Worm (Caenorhabditis elegans) whole organism, L4 larva: ENCODE measurements around the gene sre-5.

Experiments used
- F44E2.7 ChIP-seq: fragments of 200-800 bp; sonication (Bioruptor generic); IDR thresholded peaks from 2 replicates; pipeline ENCODE4 v2.1.2; 2022; ENCODE audit warnings: missing genetic modification characterization, missing compliant biosample characterization
- F49E8.2 ChIP-seq: sonication (generic microtip); optimal IDR thresholded peaks from 2 replicates; lab custom pipeline; 2016; ENCODE audit warnings: missing compliant biosample characterization, mild to moderate bottlenecking, missing genetic modification characterization, borderline replicate concordance
- Y5F2A.4 ChIP-seq: fragments of 200-800 bp; sonication (Bioruptor generic); optimal IDR thresholded peaks from 2 replicates; lab custom pipeline; 2018; ENCODE audit warnings: mild to moderate bottlenecking, missing genetic modification characterization, missing compliant biosample characterization
- Y75B8A.6 ChIP-seq: fragments of 200-800 bp; sonication (Bioruptor generic); IDR thresholded peaks from 2 replicates; pipeline ENCODE4 v1.3.6; 2022; ENCODE audit warnings: missing genetic modification reagents, missing genetic modification characterization, missing compliant biosample characterization
- aha-1 ChIP-seq: fragments of 150-350 bp; peaks from one replicate; lab custom pipeline; 2014; ENCODE audit warnings: missing biosample characterization, missing genetic modification characterization
- ama-1 ChIP-seq: fragments of 150-350 bp; optimal IDR thresholded peaks from 2 replicates; lab custom pipeline; 2014; ENCODE audit warnings: inconsistent platforms, mixed read lengths
- ceh-32 ChIP-seq: sonication (generic microtip); optimal IDR thresholded peaks from 2 replicates; lab custom pipeline; 2016; ENCODE audit warnings: mild to moderate bottlenecking, missing genetic modification characterization, missing compliant biosample characterization; ENCODE audit not compliant: poor library complexity
- ceh-82 ChIP-seq: sonication (generic microtip); optimal IDR thresholded peaks from 2 replicates; lab custom pipeline; 2017; ENCODE audit warnings: missing biosample characterization, missing genetic modification characterization
- daf-12 ChIP-seq: fragments of 150-350 bp; optimal IDR thresholded peaks from 2 replicates; lab custom pipeline; 2014; ENCODE audit warnings: missing biosample characterization, missing genetic modification reagents, missing genetic modification characterization
- daf-16 ChIP-seq, 3 experiments: sonication (generic microtip); optimal IDR thresholded peaks; 2 replicates each; lab custom pipeline; 2016 to 2017; ENCODE audit warnings: missing genetic modification characterization in 3 of 3, missing genetic modification reagents in 3 of 3, mild to moderate bottlenecking in 2 of 3, missing compliant biosample characterization in 2 of 3, missing biosample characterization in 1 of 3, moderate library complexity in 1 of 3
- dmd-6 ChIP-seq: fragments of 200-800 bp; sonication (Bioruptor generic); IDR thresholded peaks from 2 replicates; pipeline ENCODE4 v1.3.6; 2022; ENCODE audit warnings: missing genetic modification reagents, missing genetic modification characterization, missing compliant biosample characterization
- dmd-8 ChIP-seq: fragments of 200-800 bp; sonication (Bioruptor generic); IDR thresholded peaks from 2 replicates; pipeline ENCODE4 v1.3.6; 2022; ENCODE audit warnings: missing genetic modification characterization, missing compliant biosample characterization
- dpl-1 ChIP-seq: fragments of 150-350 bp; optimal IDR thresholded peaks from 2 replicates; lab custom pipeline; 2014; ENCODE audit warnings: missing biosample characterization, missing genetic modification reagents, missing genetic modification characterization
- duxl-1 ChIP-seq: sonication (generic microtip); optimal IDR thresholded peaks from 2 replicates; lab custom pipeline; 2016; ENCODE audit warnings: mild to moderate bottlenecking, missing genetic modification characterization, moderate library complexity, missing compliant biosample characterization; ENCODE audit not compliant: poor library complexity
- fkh-10 ChIP-seq: fragments of 150-350 bp; optimal IDR thresholded peaks from 2 replicates; lab custom pipeline; 2014; ENCODE audit warnings: missing biosample characterization, missing genetic modification reagents, missing genetic modification characterization
- hlh-11 ChIP-seq: fragments of 200-800 bp; sonication (Bioruptor generic); optimal IDR thresholded peaks from 2 replicates; lab custom pipeline; 2018; ENCODE audit warnings: mild to moderate bottlenecking, missing genetic modification characterization, missing compliant biosample characterization
- hlh-30 ChIP-seq: sonication (generic microtip); optimal IDR thresholded peaks from 2 replicates; lab custom pipeline; 2017; ENCODE audit warnings: antibody characterized with exemption, mild to moderate bottlenecking, missing genetic modification characterization, missing compliant biosample characterization; ENCODE audit not compliant: insufficient read depth
- hmg-1.1 ChIP-seq: fragments of 200-800 bp; sonication (Bioruptor generic); IDR thresholded peaks from 2 replicates; pipeline ENCODE4 v1.3.6; 2022; ENCODE audit warnings: missing genetic modification reagents, missing genetic modification characterization, missing compliant biosample characterization
- lim-7 ChIP-seq: fragments of 200-800 bp; sonication (Bioruptor generic); IDR thresholded peaks from 2 replicates; pipeline ENCODE4 v1.3.6; 2022; ENCODE audit warnings: missing genetic modification characterization, missing compliant biosample characterization
- lin-1 ChIP-seq: fragments of 200-800 bp; sonication (Bioruptor generic); IDR thresholded peaks from 2 replicates; pipeline ENCODE4 v1.3.6; 2022; ENCODE audit warnings: missing genetic modification reagents, missing genetic modification characterization, missing compliant biosample characterization
- lin-15B ChIP-seq: fragments of 150-350 bp; sonication (generic microtip); optimal IDR thresholded peaks from 3 replicates; lab custom pipeline; 2014; ENCODE audit warnings: missing biosample characterization, missing genetic modification characterization
- lin-38 ChIP-seq: fragments of 200-800 bp; sonication (Bioruptor generic); IDR thresholded peaks from 2 replicates; pipeline ENCODE4 v1.3.6; 2022; ENCODE audit warnings: missing genetic modification reagents, missing genetic modification characterization, missing compliant biosample characterization
- lin-39 ChIP-seq: fragments of 150-350 bp; optimal IDR thresholded peaks from 2 replicates; lab custom pipeline; 2014; ENCODE audit warnings: missing biosample characterization, missing genetic modification reagents, missing genetic modification characterization
- lsy-2 ChIP-seq, 2 experiments: fragments of 150-350 bp in 1 of 2; sonication (generic microtip) in 1 of 2; optimal IDR thresholded peaks; 2 replicates each; lab custom pipeline; 2014 to 2017; ENCODE audit warnings: missing biosample characterization in 2 of 2, missing genetic modification characterization in 2 of 2
- madf-5 ChIP-seq, 2 experiments: fragments of 200-800 bp; sonication (Bioruptor generic); IDR thresholded peaks; 2 replicates each; pipeline ENCODE4 v1.3.6; 2022; ENCODE audit warnings: missing compliant biosample characterization in 2 of 2, missing genetic modification characterization in 2 of 2
- mes-2 ChIP-seq: sonication (generic microtip); optimal IDR thresholded peaks from 2 replicates; lab custom pipeline; 2016; ENCODE audit warnings: missing genotype, mild to moderate bottlenecking, missing genetic modification characterization, missing compliant biosample characterization; ENCODE audit not compliant: poor library complexity, severe bottlenecking
- mxl-2 ChIP-seq: fragments of 200-800 bp; sonication (Bioruptor generic); conservative IDR thresholded peaks from 2 replicates; pipeline ENCODE4 v1.3.6; 2022; ENCODE audit warnings: missing genetic modification reagents, missing genetic modification characterization, missing compliant biosample characterization
- mxl-3 ChIP-seq: fragments of 200-800 bp; sonication (Bioruptor generic); optimal IDR thresholded peaks from 2 replicates; lab custom pipeline; 2018; ENCODE audit warnings: mild to moderate bottlenecking, missing genetic modification characterization, missing compliant biosample characterization
- nhr-237 ChIP-seq: sonication (generic microtip); optimal IDR thresholded peaks from 2 replicates; lab custom pipeline; 2017; ENCODE audit warnings: missing biosample characterization, missing genetic modification characterization
- nhr-25 ChIP-seq: sonication (generic microtip); optimal IDR thresholded peaks from 2 replicates; lab custom pipeline; 2017; ENCODE audit warnings: missing genetic modification characterization, mild to moderate bottlenecking, missing compliant biosample characterization, antibody characterized with exemption, moderate library complexity, borderline replicate concordance; ENCODE audit not compliant: insufficient read depth
- nhr-41 ChIP-seq: fragments of 200-800 bp; sonication (Bioruptor generic); IDR thresholded peaks from 2 replicates; pipeline ENCODE4 v1.3.6; 2022; ENCODE audit warnings: missing genetic modification reagents, missing genetic modification characterization, missing compliant biosample characterization
- nhr-42 ChIP-seq: fragments of 200-800 bp; sonication (Bioruptor generic); IDR thresholded peaks from 2 replicates; pipeline ENCODE4 v1.3.6; 2022; ENCODE audit warnings: missing genetic modification characterization, missing compliant biosample characterization
- nhr-76 ChIP-seq: fragments of 150-350 bp; optimal IDR thresholded peaks from 2 replicates; lab custom pipeline; 2014; ENCODE audit warnings: missing biosample characterization, missing genetic modification characterization
- pha-4 ChIP-seq, 2 experiments: fragments of 150-350 bp in 1 of 2; fragments of 200-800 bp in 1 of 2; sonication (Bioruptor generic) in 1 of 2; IDR thresholded peaks in 1 of 2; optimal IDR thresholded peaks in 1 of 2; 2 replicates each; pipeline versions ENCODE4 v1.3.6 to Lab custom; 2014 to 2022; ENCODE audit warnings: missing genetic modification characterization in 2 of 2, missing genetic modification reagents in 2 of 2, missing biosample characterization in 1 of 2, missing compliant biosample characterization in 1 of 2
- rbr-2 ChIP-seq: sonication (generic microtip); optimal IDR thresholded peaks from 2 replicates; lab custom pipeline; 2016; ENCODE audit warnings: missing genotype, missing genetic modification characterization, missing compliant biosample characterization
- set-16 ChIP-seq: fragments of 200-800 bp; sonication (Bioruptor generic); IDR thresholded peaks from 2 replicates; pipeline ENCODE4 v1.3.6; 2022; ENCODE audit warnings: missing genetic modification reagents, missing genetic modification characterization, missing compliant biosample characterization
- snpc-4 ChIP-seq: fragments of 150-350 bp; optimal IDR thresholded peaks from 2 replicates; lab custom pipeline; 2014; ENCODE audit warnings: missing biosample characterization, missing genetic modification characterization
- spr-1 ChIP-seq: sonication (generic microtip); optimal IDR thresholded peaks from 2 replicates; lab custom pipeline; 2016; ENCODE audit warnings: mild to moderate bottlenecking, missing genetic modification characterization, missing compliant biosample characterization
- spr-3 ChIP-seq: fragments of 200-800 bp; sonication (Bioruptor generic); optimal IDR thresholded peaks from 2 replicates; lab custom pipeline; 2018; ENCODE audit warnings: mild to moderate bottlenecking, missing genetic modification characterization, missing compliant biosample characterization
- tag-97 ChIP-seq: fragments of 200-800 bp; sonication (Bioruptor generic); IDR thresholded peaks from 2 replicates; pipeline ENCODE4 v1.3.6; 2022; ENCODE audit warnings: missing genetic modification characterization, missing compliant biosample characterization
- ztf-7 ChIP-seq: fragments of 150-350 bp; optimal IDR thresholded peaks from 2 replicates; lab custom pipeline; 2014; ENCODE audit warnings: missing biosample characterization, missing genetic modification characterization

The sre-5 gene

DNA sequence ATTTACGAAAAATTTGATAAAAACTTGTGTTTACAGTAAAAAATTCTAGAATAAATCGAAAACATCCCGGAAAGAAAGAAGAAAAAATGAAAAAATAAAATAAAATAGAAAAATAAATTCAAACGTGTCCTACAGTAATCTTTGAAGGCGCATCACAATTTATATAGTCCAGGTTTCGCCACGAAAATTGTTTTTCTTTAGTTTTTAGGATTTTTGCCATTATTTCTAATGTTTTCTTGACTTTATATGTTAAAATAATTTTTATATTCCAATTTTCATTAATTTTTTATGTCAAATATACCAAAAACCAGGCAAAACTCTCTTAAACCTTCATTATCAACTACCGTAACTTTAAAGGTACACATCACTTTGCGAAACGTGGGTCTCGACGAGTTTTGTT, 47.4 kb upstream of the sre-5 start:
- TF ChIP-seq daf-12 (tag; lab: Kevin White, UChicago) (no peak), lsy-2 (tag; optimal IDR thresholded peaks at IDR 0.05; lab: Kevin White, UChicago) (peak in 1 of 2 experiments; percentile 13), mxl-2 (GFP tag; lab: Robert Waterston, UW) (no peak), F49E8.2 (peak; percentile 3)

ce11 chrIV:3519352-3519751, 45.6 kb upstream of the sre-5 start:
- TF ChIP-seq fkh-10 (peak; percentile 33), Y75B8A.6 (GFP tag; lab: Robert Waterston, UW) (no peak), mes-2 (tag; lab: Kevin White, UChicago) (peak; percentile 43), dmd-6 (GFP tag; lab: Robert Waterston, UW) (no peak), nhr-76 (tag; lab: Kevin White, UChicago) (no peak), ceh-32 (tag; lab: Kevin White, UChicago) (no peak), spr-1 (tag; lab: Kevin White, UChicago) (no peak), dmd-8 (GFP tag; lab: Robert Waterston, UW) (no peak), lsy-2 (tag; optimal IDR thresholded peaks at IDR 0.05; lab: Kevin White, UChicago) (peak in 1 of 2 experiments; percentile 49), lin-1 (GFP tag; lab: Robert Waterston, UW) (0 out of 2 replicates have a peak, but pooled peaks have one; percentile 12), pha-4 (GFP tag; IDR thresholded peaks at IDR 0.05; lab: Robert Waterston, UW) (no peak), pha-4 (tag; optimal IDR thresholded peaks at IDR 0.05; lab: Kevin White, UChicago) (no peak), nhr-42 (GFP tag; lab: Robert Waterston, UW) (no peak), duxl-1 (tag; lab: Kevin White, UChicago) (no peak), dpl-1 (GFP tag; lab: Kevin White, UChicago) (peak; percentile 17), daf-16 (GFP tag; optimal IDR thresholded peaks at IDR 0.05; lab: Kevin White, UChicago) (no peak), daf-16 (tag; optimal IDR thresholded peaks at IDR 0.05; lab: Kevin White, UChicago) (no peak), hmg-1.1 (peak; percentile 72), Y5F2A.4 (GFP tag; lab: Kevin White, UChicago) (no peak), rbr-2 (peak; percentile 36), ceh-82 (tag; lab: Kevin White, UChicago) (no peak), F44E2.7 (GFP tag; lab: Robert Waterston, UW) (no peak), ztf-7 (tag; lab: Kevin White, UChicago) (no peak), nhr-237 (tag; lab: Kevin White, UChicago) (no peak), spr-3 (GFP tag; lab: Kevin White, UChicago) (no peak), lin-38 (GFP tag; lab: Robert Waterston, UW) (no peak), tag-97 (GFP tag; lab: Robert Waterston, UW) (no peak), lin-39 (tag; lab: Kevin White, UChicago) (no peak), daf-12 (tag; lab: Kevin White, UChicago) (no peak), nhr-41 (GFP tag; lab: Robert Waterston, UW) (no peak), aha-1 (tag; lab: Kevin White, UChicago) (peak; percentile 63), ama-1 (lab: Kevin White, UChicago) (no peak), madf-5 (GFP tag; IDR thresholded peaks at IDR 0.05; lab: Robert Waterston, UW) (no peak), hlh-30 (tag; lab: Kevin White, UChicago) (peak; percentile 11), mxl-3 (GFP tag; lab: Kevin White, UChicago) (no peak), snpc-4 (tag; lab: Kevin White, UChicago) (peak; percentile 47), hlh-11 (tag; lab: Kevin White, UChicago) (peak; percentile 26), nhr-25 (tag; lab: Kevin White, UChicago) (no peak), lim-7 (GFP tag; lab: Robert Waterston, UW) (no peak), F49E8.2 (no peak), set-16 (GFP tag; lab: Robert Waterston, UW) (0 out of 2 replicates have a peak, but pooled peaks have one; percentile 40), lin-15B (no peak)
